Worm (Caenorhabditis elegans): ENCODE measurements around the gene nfx-1.

ce11 chrIII:6419409-6419944 is 44.3 kb downstream of the nfx-1 start, which contains the start of gene atgl-1:
- no peak for TF ChIP-seq T22C8.4 (GFP tag; IDR thresholded peaks at IDR 0.05)
- no peak for TF ChIP-seq ztf-23 (GFP tag; IDR thresholded peaks at IDR 0.05)
- TF ChIP-seq ref-1 (GFP tag; conservative IDR thresholded peaks at IDR 0.05): no peak
- TF ChIP-seq med-1 (GFP tag; optimal IDR thresholded peaks at IDR 0.05; ENCODE audit: insufficient read depth): no peak
- no peak for TF ChIP-seq ztf-29 (GFP tag; IDR thresholded peaks at IDR 0.05)
